Worm (Caenorhabditis elegans) whole organism, mixed stage, embryonic: ENCODE results near the gene nhr-183.
A peak's percentile ranks its signal among the peaks of the same experiment; 100 is the strongest.

Experiments
- M03D4.4 ChIP-seq: sonication (generic microtip); optimal IDR thresholded peaks from 2 replicates; lab custom pipeline; 2017; ENCODE audit warnings: mild to moderate bottlenecking, missing genetic modification characterization, missing compliant biosample characterization
- blmp-1 ChIP-seq: fragments of 150-350 bp; optimal IDR thresholded peaks from 2 replicates; lab custom pipeline; 2014; ENCODE audit warnings: missing biosample characterization, missing genetic modification characterization
- ceh-83 ChIP-seq: fragments of 200-800 bp; sonication (Bioruptor generic); optimal IDR thresholded peaks from 2 replicates; lab custom pipeline; 2018; ENCODE audit warnings: mild to moderate bottlenecking, missing genetic modification characterization, missing compliant biosample characterization
- ces-1 ChIP-seq: fragments of 150-350 bp; optimal IDR thresholded peaks from 2 replicates; lab custom pipeline; 2014; ENCODE audit warnings: missing biosample characterization, missing genetic modification reagents, missing genetic modification characterization
- cnd-1 ChIP-seq: fragments of 200-800 bp; sonication (Bioruptor generic); optimal IDR thresholded peaks from 2 replicates; lab custom pipeline; 2018; ENCODE audit warnings: mild to moderate bottlenecking, missing genetic modification characterization, missing compliant biosample characterization
- drap-1 ChIP-seq: fragments of 200-800 bp; sonication (Bioruptor generic); optimal IDR thresholded peaks from 3 replicates; lab custom pipeline; 2018; ENCODE audit warnings: mild to moderate bottlenecking, missing genetic modification characterization, missing compliant biosample characterization
- elt-1 ChIP-seq: sonication (generic microtip); optimal IDR thresholded peaks from 2 replicates; lab custom pipeline; 2017; ENCODE audit warnings: missing genetic modification characterization, mild to moderate bottlenecking, missing compliant biosample characterization, antibody characterized with exemption, moderate library complexity, borderline replicate concordance; ENCODE audit not compliant: insufficient read depth
- elt-3 ChIP-seq: fragments of 150-350 bp; optimal IDR thresholded peaks from 2 replicates; lab custom pipeline; 2014; ENCODE audit warnings: missing biosample characterization, missing genetic modification characterization
- flh-1 ChIP-seq: fragments of 200-800 bp; sonication (Bioruptor generic); optimal IDR thresholded peaks from 2 replicates; lab custom pipeline; 2018; ENCODE audit warnings: mild to moderate bottlenecking, missing genetic modification characterization, moderate library complexity, missing compliant biosample characterization
- ham-2 ChIP-seq: fragments of 200-800 bp; sonication (Bioruptor generic); optimal IDR thresholded peaks from 2 replicates; lab custom pipeline; 2018; ENCODE audit warnings: mild to moderate bottlenecking, missing genetic modification characterization, missing compliant biosample characterization
- hlh-1 ChIP-seq: fragments of 150-350 bp; optimal IDR thresholded peaks from 2 replicates; lab custom pipeline; 2014; ENCODE audit warnings: missing biosample characterization, missing genetic modification reagents, missing genetic modification characterization
- lin-32 ChIP-seq: fragments of 200-800 bp; sonication (Bioruptor generic); optimal IDR thresholded peaks from 2 replicates; lab custom pipeline; 2018; ENCODE audit warnings: mild to moderate bottlenecking, missing genetic modification characterization, missing compliant biosample characterization
- lsy-2 ChIP-seq: fragments of 150-350 bp; optimal IDR thresholded peaks from 2 replicates; lab custom pipeline; 2014; ENCODE audit warnings: missing biosample characterization, missing genetic modification characterization
- mab-5 ChIP-seq: fragments of 150-350 bp; optimal IDR thresholded peaks from 2 replicates; lab custom pipeline; 2014; ENCODE audit warnings: missing biosample characterization, missing genetic modification characterization
- mep-1 ChIP-seq: fragments of 150-350 bp; optimal IDR thresholded peaks from 2 replicates; lab custom pipeline; 2017; ENCODE audit warnings: missing biosample characterization, missing genetic modification reagents, missing genetic modification characterization, inconsistent platforms
- mls-2 ChIP-seq: sonication (generic microtip); optimal IDR thresholded peaks from 2 replicates; lab custom pipeline; 2016; ENCODE audit warnings: mild to moderate bottlenecking, missing genetic modification characterization, moderate library complexity, missing compliant biosample characterization
- nhr-2 ChIP-seq: fragments of 150-350 bp; optimal IDR thresholded peaks from 2 replicates; lab custom pipeline; 2014; ENCODE audit warnings: missing biosample characterization, missing genetic modification characterization
- nhr-237 ChIP-seq: fragments of 150-350 bp; optimal IDR thresholded peaks from 2 replicates; lab custom pipeline; 2014; ENCODE audit warnings: missing biosample characterization, missing genetic modification characterization
- nhr-28 ChIP-seq: fragments of 150-350 bp; optimal IDR thresholded peaks from 2 replicates; lab custom pipeline; 2014; ENCODE audit warnings: missing biosample characterization, missing genetic modification characterization
- pha-4 ChIP-seq: fragments of 150-350 bp; optimal IDR thresholded peaks from 2 replicates; lab custom pipeline; 2018; ENCODE audit warnings: missing biosample characterization, missing genetic modification reagents, missing genetic modification characterization
- sem-2 ChIP-seq: fragments of 200-800 bp; sonication (Bioruptor generic); optimal IDR thresholded peaks from 2 replicates; lab custom pipeline; 2018; ENCODE audit warnings: mild to moderate bottlenecking, missing genetic modification characterization, missing compliant biosample characterization
- sptf-1 ChIP-seq: sonication (generic microtip); optimal IDR thresholded peaks from 2 replicates; lab custom pipeline; 2017; ENCODE audit warnings: mild to moderate bottlenecking, missing genetic modification characterization, moderate library complexity, missing compliant biosample characterization
- tbx-8 ChIP-seq: fragments of 200-800 bp; sonication (Bioruptor generic); optimal IDR thresholded peaks from 2 replicates; lab custom pipeline; 2018; ENCODE audit warnings: mild to moderate bottlenecking, missing genetic modification characterization, moderate library complexity, missing compliant biosample characterization
- unc-120 ChIP-seq: sonication (generic microtip); optimal IDR thresholded peaks from 2 replicates; lab custom pipeline; 2017; ENCODE audit warnings: missing genetic modification characterization, missing compliant biosample characterization; ENCODE audit not compliant: poor library complexity, severe bottlenecking
- unc-39 ChIP-seq: fragments of 150-350 bp; optimal IDR thresholded peaks from 2 replicates; lab custom pipeline; 2014; ENCODE audit warnings: missing biosample characterization, missing genetic modification characterization
- unc-62 ChIP-seq: fragments of 150-350 bp; optimal IDR thresholded peaks from 2 replicates; lab custom pipeline; 2014; ENCODE audit warnings: missing biosample characterization, missing genetic modification reagents, missing genetic modification characterization
- zip-8 ChIP-seq: fragments of 150-350 bp; optimal IDR thresholded peaks from 2 replicates; lab custom pipeline; 2014; ENCODE audit warnings: missing biosample characterization, missing genetic modification characterization
- ztf-11 ChIP-seq: fragments of 150-350 bp; optimal IDR thresholded peaks from 2 replicates; lab custom pipeline; 2014; ENCODE audit warnings: missing biosample characterization, missing genetic modification characterization

Gene nhr-183

DNA sequence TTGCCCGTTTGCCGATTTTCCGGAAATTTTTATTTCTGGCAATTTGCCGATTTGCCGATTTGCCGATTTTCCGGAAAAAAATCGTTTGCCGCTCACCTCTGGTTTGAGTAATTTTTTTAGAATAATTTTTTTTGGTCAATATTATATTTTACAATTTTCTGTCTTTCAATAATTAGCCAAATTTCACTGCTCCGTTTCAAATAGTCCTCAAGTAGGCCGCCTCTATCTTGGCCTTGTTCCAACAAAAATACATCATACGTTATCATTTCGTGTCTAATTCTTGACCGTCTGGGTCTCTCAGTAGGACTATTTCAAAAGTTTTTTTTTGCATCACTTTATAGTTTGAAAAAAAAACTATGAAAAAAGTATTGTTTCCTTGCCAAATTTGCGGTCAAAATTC, 27.8 kb upstream of the nhr-183 start, which contains the start of gene nhr-115:
nhr-115 (plus strand) TSS at position 301 of the 400 bp plus-strand sequence.
- TF ChIP-seq nhr-2 (tag; lab: Kevin White, UChicago), result no peak
- no peak for TF ChIP-seq unc-62 (GFP tag; lab: Kevin White, UChicago)
- TF ChIP-seq zip-8 (tag; lab: Kevin White, UChicago), result no peak

DNA sequence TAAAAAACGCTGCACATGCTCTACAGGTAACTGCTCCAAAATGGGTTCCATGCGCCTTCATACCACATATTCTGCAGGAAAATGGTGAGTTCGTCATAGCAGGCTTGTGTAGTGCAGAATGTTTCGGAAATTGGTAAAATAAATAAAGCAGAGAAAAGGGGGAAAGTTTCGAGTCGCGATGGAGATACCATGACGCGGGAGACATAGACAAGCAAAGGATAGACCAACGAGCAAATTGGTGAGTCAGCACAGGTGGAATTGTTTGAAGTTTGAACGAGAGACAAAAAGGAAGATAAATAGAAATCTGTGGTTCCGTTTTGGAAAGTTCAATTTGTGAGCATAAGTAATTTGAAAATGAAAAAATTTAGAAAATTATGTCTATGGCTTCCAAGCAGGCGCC, 25.9 kb upstream of the nhr-183 start, which contains the start of gene nhr-225:
nhr-225 (minus strand) TSS at position 146 of the 400 bp plus-strand sequence.
- TF ChIP-seq cnd-1, result no peak
- TF ChIP-seq M03D4.4 (tag; lab: Kevin White, UChicago), result no peak
- TF ChIP-seq mab-5 (tag; lab: Kevin White, UChicago), result no peak
- no peak for TF ChIP-seq nhr-28
- TF ChIP-seq hlh-1 (tag; lab: Kevin White, UChicago), result no peak
- no peak for TF ChIP-seq mep-1 (tag; lab: Kevin White, UChicago)
- TF ChIP-seq ces-1 (GFP tag; lab: Kevin White, UChicago), result no peak
- no peak for TF ChIP-seq flh-1

DNA sequence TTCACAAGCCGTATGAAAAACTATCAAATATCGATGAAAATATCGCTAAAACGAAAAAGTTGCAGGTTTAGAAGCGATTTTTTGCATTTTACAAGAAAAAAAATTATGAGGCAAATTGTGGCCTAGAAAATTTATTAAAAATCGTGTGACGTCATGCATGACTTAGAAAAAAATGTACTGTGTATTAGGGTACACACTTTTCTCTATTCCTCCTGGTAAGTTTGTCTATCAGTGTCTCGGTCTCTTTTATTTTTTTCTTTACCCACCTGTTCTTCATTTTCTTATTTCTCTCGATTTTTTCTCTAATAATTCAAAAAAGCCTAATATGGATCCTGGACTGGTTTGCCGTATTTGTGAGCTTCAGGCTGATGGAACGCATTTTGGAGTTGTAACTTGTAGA, 20.7 kb upstream of the nhr-183 start, which contains the start of gene nhr-227:
nhr-227 (plus strand) TSS at position 326 of the 400 bp plus-strand sequence.
- TF ChIP-seq pha-4 (tag; lab: Kevin White, UChicago), result no peak
- TF ChIP-seq ceh-83 (GFP tag; lab: Kevin White, UChicago), result no peak
- no peak for TF ChIP-seq sptf-1 (tag; lab: Kevin White, UChicago)
- no peak for TF ChIP-seq tbx-8 (GFP tag; lab: Kevin White, UChicago)
- no peak for TF ChIP-seq ham-2 (GFP tag; lab: Kevin White, UChicago)
- TF ChIP-seq, all 35 proteins: peak for 0

DNA sequence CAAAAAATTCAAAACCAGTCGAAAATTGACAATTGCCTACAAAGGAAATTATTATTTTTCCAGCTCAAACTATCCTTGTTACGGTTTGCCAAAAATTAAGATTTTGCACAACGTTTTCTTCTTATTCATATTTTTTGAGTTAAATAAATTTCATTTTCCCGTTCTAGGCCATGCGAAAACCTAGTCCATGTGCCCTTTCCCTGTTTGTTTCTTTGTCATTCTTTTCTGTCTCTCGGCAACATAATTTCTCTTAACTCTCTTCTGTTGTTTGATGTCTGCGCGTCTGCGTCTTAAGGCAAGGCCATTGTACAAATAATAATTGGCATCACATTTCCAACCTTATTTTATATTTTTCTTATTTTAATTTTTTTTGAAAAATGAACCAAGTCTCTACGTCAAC, 17.1 kb upstream of the nhr-183 start, which contains the start of gene nhr-228:
nhr-228 (plus strand) TSS at position 261 of the 400 bp plus-strand sequence.
- TF ChIP-seq elt-3 (tag; lab: Kevin White, UChicago), result no peak
- TF ChIP-seq pha-4 (tag; lab: Kevin White, UChicago), result peak; percentile 14
- TF ChIP-seq cnd-1, result no peak
- no peak for TF ChIP-seq nhr-2 (tag; lab: Kevin White, UChicago)
- TF ChIP-seq nhr-237, result peak; percentile 34
- peak; percentile 40 for TF ChIP-seq mep-1 (tag; lab: Kevin White, UChicago)
- TF ChIP-seq tbx-8 (GFP tag; lab: Kevin White, UChicago), result no peak
- TF ChIP-seq ceh-83 (GFP tag; lab: Kevin White, UChicago), result peak; percentile 3
- TF ChIP-seq mls-2 (tag; lab: Kevin White, UChicago), result no peak
- TF ChIP-seq ces-1 (GFP tag; lab: Kevin White, UChicago), result peak; percentile 43
- TF ChIP-seq sem-2 (GFP tag; lab: Kevin White, UChicago), result no peak
- TF ChIP-seq unc-62 (GFP tag; lab: Kevin White, UChicago), result no peak

DNA sequence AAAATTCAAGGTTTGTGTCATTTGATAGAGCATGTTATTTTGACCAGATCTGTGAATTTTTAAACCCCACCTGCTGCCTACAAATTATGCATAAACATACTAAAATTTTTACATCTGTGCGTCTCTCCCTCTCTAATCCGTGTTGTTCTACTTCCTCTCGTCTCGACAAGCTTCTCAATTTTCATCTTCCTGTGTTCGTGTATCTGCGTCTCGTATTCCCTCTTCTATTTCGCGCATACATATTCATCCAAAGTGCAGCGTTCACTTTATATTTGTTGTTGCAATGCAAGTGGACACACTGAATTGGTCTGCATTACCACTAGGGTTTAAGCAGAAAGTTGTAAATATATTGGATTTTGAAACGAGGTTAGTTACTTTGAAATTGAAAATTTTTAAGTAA, 14.1 kb upstream of the nhr-183 start, which contains the start of gene fbxa-137:
fbxa-137 (plus strand) TSS at position 274 of the 400 bp plus-strand sequence.
- peak; percentile 50 for TF ChIP-seq ces-1 (GFP tag; lab: Kevin White, UChicago)
- TF ChIP-seq mls-2 (tag; lab: Kevin White, UChicago), result peak; percentile 6
- TF ChIP-seq pha-4 (tag; lab: Kevin White, UChicago), result peak; percentile 41
- no peak for TF ChIP-seq lsy-2 (tag; lab: Kevin White, UChicago)

DNA sequence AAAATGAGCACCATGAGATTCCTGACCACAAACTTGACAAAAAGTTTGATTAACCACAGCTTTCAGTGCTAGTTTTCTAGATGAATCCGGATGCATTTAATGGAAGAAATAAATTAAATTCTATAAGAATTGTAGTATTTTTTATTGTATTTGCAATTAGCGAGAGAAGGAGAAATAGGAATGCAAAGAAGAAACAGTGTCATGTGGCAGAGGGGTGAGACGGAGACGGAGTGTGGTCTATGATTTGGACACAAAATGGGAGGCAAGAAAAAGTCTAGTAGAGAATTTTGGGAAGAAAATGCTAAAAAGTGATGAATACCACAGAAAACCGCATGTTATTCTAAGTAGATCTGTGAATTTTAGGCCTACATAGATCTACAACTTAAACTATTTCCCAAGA, 13.6 kb upstream of the nhr-183 start, which contains the start of gene nhr-59:
nhr-59 (minus strand) TSS at position 214 of the 400 bp plus-strand sequence.
- TF ChIP-seq lin-32 (GFP tag; lab: Kevin White, UChicago), result no peak
- no peak for TF ChIP-seq ceh-83 (GFP tag; lab: Kevin White, UChicago)
- peak; percentile 19 for TF ChIP-seq ces-1 (GFP tag; lab: Kevin White, UChicago)
- no peak for TF ChIP-seq cnd-1
- no peak for TF ChIP-seq drap-1 (GFP tag; lab: Kevin White, UChicago)
- TF ChIP-seq zip-8 (tag; lab: Kevin White, UChicago), result no peak
- TF ChIP-seq lsy-2 (tag; lab: Kevin White, UChicago), result no peak
- no peak for TF ChIP-seq unc-120 (tag; lab: Kevin White, UChicago)

DNA sequence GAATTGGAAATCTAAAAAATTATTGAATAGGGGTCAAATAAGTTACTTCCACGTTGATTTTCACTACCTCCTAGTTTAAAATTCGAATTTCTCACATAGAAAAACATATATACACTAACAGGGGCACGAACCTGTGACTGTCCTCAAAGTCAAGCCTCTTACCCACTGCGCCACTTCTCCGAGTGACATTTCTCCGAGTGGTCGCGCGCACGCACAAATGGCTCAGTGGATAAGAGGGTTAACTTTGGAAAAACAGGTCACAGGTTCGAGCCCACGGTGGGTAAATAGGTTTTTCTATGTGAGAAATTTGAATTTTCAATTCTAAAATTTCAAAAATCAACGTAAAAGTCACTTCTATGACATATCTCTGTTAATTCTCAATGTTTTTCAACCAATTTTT, 12.8 kb upstream of the nhr-183 start:
- TF ChIP-seq lin-32 (GFP tag; lab: Kevin White, UChicago), result no peak
- TF ChIP-seq mls-2 (tag; lab: Kevin White, UChicago), result no peak
- TF ChIP-seq elt-1 (tag; lab: Kevin White, UChicago), result no peak
- TF ChIP-seq ces-1 (GFP tag; lab: Kevin White, UChicago), result no peak
- no peak for TF ChIP-seq sptf-1 (tag; lab: Kevin White, UChicago)
- no peak for TF ChIP-seq ceh-83 (GFP tag; lab: Kevin White, UChicago)
- no peak for TF ChIP-seq unc-120 (tag; lab: Kevin White, UChicago)
- TF ChIP-seq blmp-1 (tag; lab: Kevin White, UChicago), result no peak
- no peak for TF ChIP-seq ztf-11 (tag; lab: Kevin White, UChicago)
- TF ChIP-seq unc-39, result no peak
- no peak for TF ChIP-seq tbx-8 (GFP tag; lab: Kevin White, UChicago)
